Worm (Caenorhabditis elegans) whole organism, midembryonic: ENCODE results near the gene acr-2.

Experiments used
- T22C8.4 ChIP-seq: fragments of 200-800 bp; sonication (Bioruptor generic); IDR thresholded peaks from 2 replicates; pipeline ENCODE4 v1.3.6; 2022; ENCODE audit warnings: missing genetic modification characterization, missing compliant biosample characterization
- cog-1 ChIP-seq: sonication (generic microtip); optimal IDR thresholded peaks from 2 replicates; lab custom pipeline; 2016; ENCODE audit warnings: missing genetic modification characterization, missing compliant biosample characterization
- klf-2 ChIP-seq: fragments of 200-800 bp; sonication (Bioruptor generic); conservative IDR thresholded peaks from 2 replicates; pipeline ENCODE4 v1.3.6; 2022; ENCODE audit warnings: missing genetic modification reagents, missing genetic modification characterization, missing compliant biosample characterization
- med-1 ChIP-seq: sonication (generic microtip); optimal IDR thresholded peaks from 2 replicates; lab custom pipeline; 2017; ENCODE audit warnings: missing genetic modification characterization, mild to moderate bottlenecking, missing compliant biosample characterization, antibody characterized with exemption, missing genetic modification reagents; ENCODE audit not compliant: insufficient read depth
- ref-1 ChIP-seq: fragments of 200-800 bp; sonication (Bioruptor generic); conservative IDR thresholded peaks from 2 replicates; pipeline ENCODE4 v1.3.6; 2022; ENCODE audit warnings: missing genetic modification reagents, missing genetic modification characterization, missing compliant biosample characterization
- ztf-23 ChIP-seq: fragments of 200-800 bp; sonication (Bioruptor generic); IDR thresholded peaks from 2 replicates; pipeline ENCODE4 v1.3.6; 2022; ENCODE audit warnings: missing genetic modification reagents, missing genetic modification characterization, missing compliant biosample characterization
- ztf-29 ChIP-seq: fragments of 200-800 bp; sonication (Bioruptor generic); IDR thresholded peaks from 2 replicates; pipeline ENCODE4 v1.3.6; 2022; ENCODE audit warnings: missing genetic modification reagents, missing genetic modification characterization, missing compliant biosample characterization

DNA sequence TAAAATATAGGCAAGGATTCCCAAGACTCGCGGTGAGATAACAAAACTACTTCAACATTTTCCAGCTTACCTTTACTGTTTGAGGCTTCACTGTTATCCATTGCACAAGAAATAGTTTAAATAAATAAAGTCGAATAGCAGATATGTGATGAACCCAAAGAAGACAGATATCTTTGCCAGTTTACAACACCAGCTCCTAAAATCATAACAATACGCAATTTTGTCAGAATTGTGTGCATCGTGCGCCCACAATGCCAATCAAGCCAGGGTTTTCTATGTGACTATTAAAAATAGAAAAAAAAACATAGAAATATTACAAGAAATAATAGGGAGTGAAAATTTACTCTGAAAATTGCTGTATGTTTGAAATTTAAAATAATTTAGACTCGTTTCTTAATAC is 19.7 kb upstream of the acr-2 start, which contains the start of gene F38B6.8:
- TF ChIP-seq ref-1 (GFP tag; lab: Robert Waterston, UW) (no peak), med-1 (no peak), ztf-23 (no peak), ztf-29 (GFP tag; lab: Robert Waterston, UW) (no peak), cog-1 (tag; lab: Kevin White, UChicago) (no peak), klf-2 (GFP tag; lab: Robert Waterston, UW) (no peak), T22C8.4 (GFP tag; lab: Robert Waterston, UW) (no peak)
